Fruit fly (Drosophila melanogaster): Measurements from ENCODE around the gene CG13928.

Gene CG13928

dm6 chr3L:1586266-1587054 is 41.7 kb downstream of the CG13928 start (continued):
- TF ChIP-seq Hr38 (GFP tag; optimal IDR thresholded peaks at IDR 0.05) (no peak), CG6163 (GFP tag; IDR thresholded peaks at IDR 0.05) (peak; percentile 87), CG32006 (GFP tag; optimal IDR thresholded peaks at IDR 0.05) (no peak), topi (GFP tag; optimal IDR thresholded peaks at IDR 0.05) (peak; percentile 16), CG15336 (GFP tag; IDR thresholded peaks at IDR 0.05) (peak; percentile 70), svp (GFP tag) (peak; percentile 88), Gug (GFP tag; IDR thresholded peaks at IDR 0.05) (peak; percentile 38; the same call in 1 of the 2 replicates), CG11902 (GFP tag; optimal IDR thresholded peaks at IDR 0.05) (no peak), eg (GFP tag; IDR thresholded peaks at IDR 0.05) (peak; percentile 87), CG6792 (GFP tag; optimal IDR thresholded peaks at IDR 0.05) (no peak), ss (GFP tag; optimal IDR thresholded peaks at IDR 0.05) (peak; percentile 67 to 77), CG8632 (GFP tag; optimal IDR thresholded peaks at IDR 0.05) (no peak), Smox (GFP tag; optimal IDR thresholded peaks at IDR 0.05) (no peak), acj6 (GFP tag; optimal IDR thresholded peaks at IDR 0.05) (no peak), pdm3 (GFP tag; optimal IDR thresholded peaks at IDR 0.05) (no peak), CG3032 (tag; optimal IDR thresholded peaks at IDR 0.05) (peak; percentile 38), CG10631 (GFP tag; optimal IDR thresholded peaks at IDR 0.05) (no peak), CG9139 (GFP tag; optimal IDR thresholded peaks at IDR 0.05) (peak; percentile 66), CG11762 (GFP tag; optimal IDR thresholded peaks at IDR 0.05; ENCODE audit: insufficient read depth) (peak; percentile 48), net (GFP tag; optimal IDR thresholded peaks at IDR 0.05) (peak; percentile 5), esn (GFP tag; optimal IDR thresholded peaks at IDR 0.05) (peak; percentile 8), Met (GFP tag; optimal IDR thresholded peaks at IDR 0.05) (peak; percentile 9)

- TF ChIP-seq dac (GFP tag; optimal IDR thresholded peaks at IDR 0.05) (peak; percentile 59), CG32006 (GFP tag; optimal IDR thresholded peaks at IDR 0.05) (peak; percentile 80), fd85E (GFP tag; optimal IDR thresholded peaks at IDR 0.05) (peak; percentile 82), Sox102F (GFP tag; optimal IDR thresholded peaks at IDR 0.05) (peak; percentile 78), CG15336 (GFP tag; IDR thresholded peaks at IDR 0.05) (peak; percentile 94), OdsH (GFP tag; optimal IDR thresholded peaks at IDR 0.05) (peak; percentile 78), ss (GFP tag; optimal IDR thresholded peaks at IDR 0.05) (peak; percentile 46 to 67), CG8319 (GFP tag; optimal IDR thresholded peaks at IDR 0.05) (peak; percentile 77), acj6 (GFP tag; optimal IDR thresholded peaks at IDR 0.05) (peak; percentile 76), CG4318 (GFP tag; optimal IDR thresholded peaks at IDR 0.05) (peak; percentile 60), Eip93F (GFP tag; optimal IDR thresholded peaks at IDR 0.05) (no peak), CG9139 (GFP tag; optimal IDR thresholded peaks at IDR 0.05) (peak; percentile 73), Lpt (GFP tag; optimal IDR thresholded peaks at IDR 0.05) (peak; percentile 73), CG10669 (GFP tag; optimal IDR thresholded peaks at IDR 0.05) (peak; percentile 83), CG11902 (GFP tag; optimal IDR thresholded peaks at IDR 0.05) (peak; percentile 86), Eip75B (GFP tag; optimal IDR thresholded peaks at IDR 0.05) (peak; percentile 68), topi (GFP tag; optimal IDR thresholded peaks at IDR 0.05) (peak; percentile 87), Ets21C (GFP tag; optimal IDR thresholded peaks at IDR 0.05) (peak; percentile 63), net (GFP tag; optimal IDR thresholded peaks at IDR 0.05) (peak; percentile 92), Blimp-1 (GFP tag; optimal IDR thresholded peaks at IDR 0.05) (peak; percentile 57), Sox15 (GFP tag; optimal IDR thresholded peaks at IDR 0.05) (peak; percentile 51), CG6792 (GFP tag; optimal IDR thresholded peaks at IDR 0.05) (peak; percentile 77), fkh (GFP tag; optimal IDR thresholded peaks at IDR 0.05) (no peak), CG3919 (GFP tag; optimal IDR thresholded peaks at IDR 0.05) (peak; percentile 93), Hr39 (GFP tag; optimal IDR thresholded peaks at IDR 0.05) (peak; percentile 82), CG8119 (GFP tag; IDR thresholded peaks at IDR 0.05) (peak; percentile 91), Hr38 (GFP tag; optimal IDR thresholded peaks at IDR 0.05) (no peak), CG8632 (GFP tag; optimal IDR thresholded peaks at IDR 0.05) (peak; percentile 46), fd59A (GFP tag; optimal IDR thresholded peaks at IDR 0.05) (peak; percentile 8), esn (GFP tag; optimal IDR thresholded peaks at IDR 0.05) (peak; percentile 80), lz (GFP tag; optimal IDR thresholded peaks at IDR 0.05) (peak; percentile 80), eg (GFP tag; IDR thresholded peaks at IDR 0.05) (peak; percentile 96), CG6808 (GFP tag; optimal IDR thresholded peaks at IDR 0.05) (peak; percentile 79), CG6276 (GFP tag; optimal IDR thresholded peaks at IDR 0.05) (peak; percentile 89), vri (GFP tag; optimal IDR thresholded peaks at IDR 0.05) (peak; percentile 27), Ets96B (tag; optimal IDR thresholded peaks at IDR 0.05) (peak; percentile 80), Met (GFP tag; optimal IDR thresholded peaks at IDR 0.05) (peak; percentile 57), CG11762 (GFP tag; optimal IDR thresholded peaks at IDR 0.05; ENCODE audit: insufficient read depth) (peak; percentile 85), Eip78C (GFP tag) (peak; percentile 97)
These were observed 43.4 kb downstream of the CG13928 start for dm6 chr3L:1584781-1585180.

Measured in whole organism, prepupa.